Fruit fly (Drosophila melanogaster) whole organism, prepupa: ENCODE results near the gene CG14052.

Experiments
- Blimp-1 ChIP-seq: fragments of 200-800 bp; sonication (Bioruptor generic); optimal IDR thresholded peaks from 3 replicates; lab custom pipeline; 2017; ENCODE audit warnings: missing biosample characterization, missing genetic modification characterization, mild to moderate bottlenecking, moderate library complexity, missing genetic modification reagents
- CG10631 ChIP-seq: fragments of 200-800 bp; sonication (Bioruptor generic); optimal IDR thresholded peaks from 2 replicates; lab custom pipeline; 2016; ENCODE audit warnings: missing biosample characterization, missing genetic modification characterization
- CG11762 ChIP-seq: fragments of 200-800 bp; sonication (Bioruptor generic); optimal IDR thresholded peaks from 3 replicates; lab custom pipeline; 2016; ENCODE audit warnings: missing biosample characterization, missing genetic modification characterization; ENCODE audit not compliant: insufficient read depth
- CG11902 ChIP-seq: fragments of 200-800 bp; sonication (Bioruptor generic); optimal IDR thresholded peaks from 3 replicates; lab custom pipeline; 2016; ENCODE audit warnings: missing biosample characterization, missing genetic modification characterization
- CG15336 ChIP-seq: fragments of 200-800 bp; sonication (Bioruptor generic); IDR thresholded peaks from 2 replicates; pipeline ENCODE4 v1.3.6; 2022; ENCODE audit warnings: missing biosample characterization, missing genetic modification characterization
- CG16779 ChIP-seq: fragments of 200-800 bp; sonication (Bioruptor generic); optimal IDR thresholded peaks from 3 replicates; lab custom pipeline; 2017; ENCODE audit warnings: missing biosample characterization, mild to moderate bottlenecking, missing genetic modification characterization
- CG3032 ChIP-seq: fragments of 200-800 bp; optimal IDR thresholded peaks from 2 replicates; lab custom pipeline; 2019; ENCODE audit warnings: missing biosample characterization, mild to moderate bottlenecking, missing genetic modification characterization, moderate library complexity
- CG31627 ChIP-seq: fragments of 200-800 bp; sonication (Bioruptor generic); optimal IDR thresholded peaks from 3 replicates; lab custom pipeline; 2016; ENCODE audit warnings: missing biosample characterization, missing genetic modification characterization
- CG34406 ChIP-seq: fragments of 200-800 bp; sonication (Bioruptor generic); optimal IDR thresholded peaks from 3 replicates; lab custom pipeline; 2016; ENCODE audit warnings: missing biosample characterization, missing genetic modification characterization
- CG3919 ChIP-seq: fragments of 200-800 bp; sonication (Bioruptor generic); optimal IDR thresholded peaks from 3 replicates; lab custom pipeline; 2016; ENCODE audit warnings: missing biosample characterization, missing genetic modification characterization
- CG4318 ChIP-seq: fragments of 200-800 bp; sonication (Bioruptor generic); optimal IDR thresholded peaks from 3 replicates; lab custom pipeline; 2017; ENCODE audit warnings: missing biosample characterization, mild to moderate bottlenecking, missing genetic modification characterization
- CG6163 ChIP-seq: fragments of 200-800 bp; sonication (Bioruptor generic); IDR thresholded peaks from 3 replicates; pipeline ENCODE4 v1.3.6; 2022; ENCODE audit warnings: missing biosample characterization, missing genetic modification characterization
- CG6276 ChIP-seq: fragments of 200-800 bp; sonication (Bioruptor generic); optimal IDR thresholded peaks from 2 replicates; lab custom pipeline; 2017; ENCODE audit warnings: missing biosample characterization, mild to moderate bottlenecking, missing genetic modification characterization
- CG6792 ChIP-seq: fragments of 200-800 bp; sonication (Bioruptor generic); optimal IDR thresholded peaks from 3 replicates; lab custom pipeline; 2016; ENCODE audit warnings: missing biosample characterization, missing genetic modification characterization
- CG6854 ChIP-seq: fragments of 200-800 bp; sonication (Bioruptor generic); optimal IDR thresholded peaks from 2 replicates; lab custom pipeline; 2017; ENCODE audit warnings: missing biosample characterization, mild to moderate bottlenecking, missing genetic modification characterization
- CG7368 ChIP-seq: fragments of 200-800 bp; sonication (Bioruptor generic); optimal IDR thresholded peaks from 3 replicates; lab custom pipeline; 2016; ENCODE audit warnings: missing biosample characterization, missing genetic modification characterization
- CG8319 ChIP-seq: fragments of 200-800 bp; sonication (Bioruptor generic); optimal IDR thresholded peaks from 3 replicates; lab custom pipeline; 2016; ENCODE audit warnings: missing biosample characterization, missing genetic modification characterization
- CG8632 ChIP-seq: fragments of 200-800 bp; sonication (Bioruptor generic); optimal IDR thresholded peaks from 3 replicates; lab custom pipeline; 2016; ENCODE audit warnings: missing biosample characterization, missing genetic modification characterization
- CG9139 ChIP-seq: fragments of 200-800 bp; sonication (Bioruptor generic); optimal IDR thresholded peaks from 3 replicates; lab custom pipeline; 2017; ENCODE audit warnings: missing biosample characterization, mild to moderate bottlenecking, missing genetic modification characterization
- Eip78C ChIP-seq: fragments of 200-800 bp; sonication (Bioruptor generic); peaks from one replicate; lab custom pipeline; 2016; ENCODE audit warnings: missing biosample characterization, missing genetic modification characterization
- Eip93F ChIP-seq: fragments of 200-800 bp; sonication (Bioruptor generic); optimal IDR thresholded peaks from 2 replicates; lab custom pipeline; 2016; ENCODE audit warnings: missing biosample characterization, mild to moderate bottlenecking, missing genetic modification characterization
- Ets21C ChIP-seq: fragments of 200-800 bp; sonication (Bioruptor generic); optimal IDR thresholded peaks from 3 replicates; lab custom pipeline; 2016; ENCODE audit warnings: missing biosample characterization, missing genetic modification characterization
- Ets96B ChIP-seq: fragments of 200-800 bp; optimal IDR thresholded peaks from 2 replicates; lab custom pipeline; 2019; ENCODE audit warnings: missing biosample characterization, mild to moderate bottlenecking, missing genetic modification characterization, moderate library complexity
- Hr39 ChIP-seq: fragments of 200-800 bp; sonication (Bioruptor generic); optimal IDR thresholded peaks from 2 replicates; lab custom pipeline; 2016; ENCODE audit warnings: missing biosample characterization, missing genetic modification characterization
- Hr4 ChIP-seq: fragments of 200-800 bp; sonication (Bioruptor generic); optimal IDR thresholded peaks from 3 replicates; lab custom pipeline; 2016; ENCODE audit warnings: missing biosample characterization, missing genetic modification characterization
- Lpt ChIP-seq: fragments of 200-800 bp; sonication (Bioruptor generic); optimal IDR thresholded peaks from 3 replicates; lab custom pipeline; 2016; ENCODE audit warnings: missing biosample characterization, missing genetic modification characterization
- OdsH ChIP-seq: fragments of 200-800 bp; sonication (Bioruptor generic); optimal IDR thresholded peaks from 3 replicates; lab custom pipeline; 2016; ENCODE audit warnings: missing biosample characterization, missing genetic modification characterization
- Sox102F ChIP-seq: fragments of 200-800 bp; sonication (Bioruptor generic); optimal IDR thresholded peaks from 2 replicates; lab custom pipeline; 2016; ENCODE audit warnings: missing biosample characterization, mild to moderate bottlenecking, missing genetic modification characterization
- Sox14 ChIP-seq: fragments of 200-800 bp; sonication (Bioruptor generic); optimal IDR thresholded peaks from 3 replicates; lab custom pipeline; 2016; ENCODE audit warnings: missing biosample characterization, missing genetic modification characterization
- achi ChIP-seq: fragments of 200-800 bp; sonication (Bioruptor generic); optimal IDR thresholded peaks from 3 replicates; lab custom pipeline; 2016; ENCODE audit warnings: missing biosample characterization, missing genetic modification characterization
- dac ChIP-seq: fragments of 200-800 bp; sonication (Bioruptor generic); optimal IDR thresholded peaks from 2 replicates; lab custom pipeline; 2017; ENCODE audit warnings: missing biosample characterization, mild to moderate bottlenecking, missing genetic modification characterization
- eg ChIP-seq: fragments of 200-800 bp; sonication (Bioruptor generic); IDR thresholded peaks from 3 replicates; pipeline ENCODE4 v1.3.6; 2022; ENCODE audit warnings: missing biosample characterization, missing genetic modification characterization
- esn ChIP-seq: fragments of 200-800 bp; sonication (Bioruptor generic); optimal IDR thresholded peaks from 2 replicates; lab custom pipeline; 2016; ENCODE audit warnings: missing biosample characterization, mild to moderate bottlenecking, missing genetic modification characterization, moderate library complexity
- fkh ChIP-seq: fragments of 200-800 bp; sonication (Bioruptor generic); optimal IDR thresholded peaks from 3 replicates; lab custom pipeline; 2017; ENCODE audit warnings: missing biosample characterization, mild to moderate bottlenecking, missing genetic modification characterization, moderate library complexity
- pdm3 ChIP-seq: fragments of 200-800 bp; sonication (Bioruptor generic); optimal IDR thresholded peaks from 3 replicates; lab custom pipeline; 2016; ENCODE audit warnings: missing biosample characterization, missing genetic modification characterization
- spab ChIP-seq: fragments of 200-800 bp; sonication (Bioruptor generic); optimal IDR thresholded peaks from 2 replicates; lab custom pipeline; 2017; ENCODE audit warnings: missing biosample characterization, mild to moderate bottlenecking, missing genetic modification characterization, missing genetic modification reagents
- ss ChIP-seq, 2 experiments: fragments of 200-800 bp; sonication (Bioruptor generic); optimal IDR thresholded peaks; 2 replicates in 1 of 2; 3 replicates in 1 of 2; lab custom pipeline; 2017 to 2018; ENCODE audit warnings: mild to moderate bottlenecking in 2 of 2, missing biosample characterization in 2 of 2, missing genetic modification characterization in 2 of 2, moderate library complexity in 1 of 2
- svp ChIP-seq: fragments of 200-800 bp; sonication (Bioruptor generic); peaks from one replicate; lab custom pipeline; 2016; ENCODE audit warnings: missing biosample characterization, missing genetic modification characterization
- vri ChIP-seq: fragments of 200-800 bp; sonication (Bioruptor generic); optimal IDR thresholded peaks from 3 replicates; lab custom pipeline; 2016; ENCODE audit warnings: missing biosample characterization, mild to moderate bottlenecking, missing genetic modification characterization

The CG14052 gene

DNA sequence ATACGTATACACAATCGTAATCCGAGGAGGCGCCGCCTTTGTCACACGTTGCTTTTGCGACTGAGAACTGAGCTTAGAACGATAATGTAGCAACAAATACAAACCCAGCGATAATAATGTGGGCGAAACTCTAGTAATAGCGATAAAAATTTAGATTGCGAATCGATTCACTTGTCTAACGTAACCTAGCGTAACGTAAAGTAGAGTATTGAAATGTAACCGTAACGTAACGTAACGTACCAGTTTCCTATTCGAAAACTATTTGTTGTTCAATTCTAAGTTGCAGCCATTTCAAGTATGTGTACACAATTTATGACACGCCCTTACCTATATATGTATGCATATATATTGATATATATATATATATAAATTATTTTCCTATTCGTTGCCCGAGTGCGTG, 21.2 kb downstream of the CG14052 start:
- TF ChIP-seq CG16779 (tag; lab: Kevin White, UChicago) (no peak), Sox14 (GFP tag; lab: Kevin White, UChicago) (no peak), CG31627 (GFP tag; lab: Kevin White, UChicago) (no peak)

DNA sequence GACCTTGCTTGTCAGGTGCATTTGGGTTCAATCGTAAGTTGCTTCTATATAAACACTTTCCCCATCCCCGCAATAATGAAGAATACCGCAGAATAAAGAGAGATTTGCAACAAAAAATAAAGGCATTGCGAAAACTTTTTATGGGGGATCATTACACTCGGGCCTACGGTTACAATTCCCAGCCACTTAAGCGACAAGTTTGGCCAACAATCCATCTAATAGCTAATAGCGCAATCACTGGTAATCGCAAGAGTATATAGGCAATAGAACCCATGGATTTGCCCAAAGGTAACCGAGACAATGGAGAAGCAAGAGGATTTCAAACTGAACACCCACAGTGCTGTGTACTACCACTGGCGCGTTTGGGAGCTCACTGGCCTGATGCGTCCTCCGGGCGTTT, 22.4 kb downstream of the CG14052 start, which contains the start of gene Or2a:
Or2a (plus strand) TSS at position 301 of the 400 bp plus-strand sequence.
- TF ChIP-seq CG34406 (GFP tag; lab: Kevin White, UChicago) = no peak
- no peak for TF ChIP-seq Ets96B (tag; lab: Kevin White, UChicago)

DNA sequence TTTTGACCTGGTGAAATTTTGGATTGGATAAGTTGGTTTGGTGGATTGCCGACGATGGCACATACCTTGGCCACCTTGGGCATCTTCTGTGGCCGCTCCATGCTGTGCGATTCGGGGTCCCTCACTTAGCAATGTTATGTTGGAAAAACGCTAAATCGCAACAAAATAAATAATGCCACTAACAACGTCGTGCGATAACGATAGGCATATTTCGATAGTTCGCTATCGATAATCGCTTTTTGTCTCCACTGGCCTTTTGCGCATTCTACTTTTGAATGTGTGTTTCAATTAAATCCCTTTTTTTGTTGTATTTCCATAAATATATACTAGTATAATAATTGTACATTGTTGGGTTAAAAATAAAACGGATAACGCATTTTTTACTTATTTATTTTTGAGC, 26.2 kb downstream of the CG14052 start, which contains the start of gene crn:
crn (minus strand) TSS at position 221 of the 400 bp plus-strand sequence.
- TF ChIP-seq CG6854 (GFP tag; lab: Kevin White, UChicago) (no peak), Hr39 (GFP tag; lab: Kevin White, UChicago) (no peak), CG3032 (no peak), Ets21C (no peak), Lpt (GFP tag; lab: Kevin White, UChicago) (no peak), dac (GFP tag; lab: Kevin White, UChicago) (no peak), CG8632 (GFP tag; lab: Kevin White, UChicago) (no peak), eg (GFP tag; lab: Robert Waterston, UW) (no peak), CG7368 (GFP tag; lab: Kevin White, UChicago) (no peak), fkh (GFP tag; lab: Kevin White, UChicago) (no peak), Sox102F (GFP tag; lab: Kevin White, UChicago) (no peak), CG9139 (GFP tag; lab: Kevin White, UChicago) (no peak), CG6792 (no peak), ss (GFP tag; optimal IDR thresholded peaks at IDR 0.05; lab: Kevin White, UChicago) (no peak), Eip93F (GFP tag; lab: Kevin White, UChicago) (no peak), Ets96B (tag; lab: Kevin White, UChicago) (no peak), Eip78C (GFP tag; lab: Kevin White, UChicago) (no peak)
- TF ChIP-seq, all 60 proteins: peak for 0

DNA sequence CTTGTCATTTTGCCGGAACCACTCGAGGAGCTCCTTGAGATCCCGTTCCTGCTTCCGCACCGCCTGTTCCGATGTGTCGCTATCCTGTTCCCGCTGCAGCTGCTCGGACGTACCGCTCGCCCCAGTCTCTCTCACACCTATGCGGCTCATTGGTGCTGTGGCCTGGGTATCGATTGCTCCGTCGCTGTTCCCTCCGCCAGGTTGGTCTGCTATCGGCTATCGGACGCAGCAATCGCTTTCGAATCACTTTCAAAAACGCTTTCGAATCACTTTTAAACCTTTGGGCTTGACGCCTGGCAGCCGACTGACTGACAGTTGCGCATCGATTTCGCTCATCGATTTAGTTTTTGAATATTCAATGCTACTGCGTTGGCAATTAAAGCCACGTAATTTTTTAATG, 28.1 kb downstream of the CG14052 start, which contains the start of gene CG3191:
CG3191 (minus strand) TSS at position 306 of the 400 bp plus-strand sequence.
- TF ChIP-seq Hr4 = no peak
- TF ChIP-seq CG16779 (tag; lab: Kevin White, UChicago) = no peak
- no peak for TF ChIP-seq Blimp-1 (GFP tag; lab: Kevin White, UChicago)
- TF ChIP-seq CG11902 = no peak
- no peak for TF ChIP-seq CG34406 (GFP tag; lab: Kevin White, UChicago)

DNA sequence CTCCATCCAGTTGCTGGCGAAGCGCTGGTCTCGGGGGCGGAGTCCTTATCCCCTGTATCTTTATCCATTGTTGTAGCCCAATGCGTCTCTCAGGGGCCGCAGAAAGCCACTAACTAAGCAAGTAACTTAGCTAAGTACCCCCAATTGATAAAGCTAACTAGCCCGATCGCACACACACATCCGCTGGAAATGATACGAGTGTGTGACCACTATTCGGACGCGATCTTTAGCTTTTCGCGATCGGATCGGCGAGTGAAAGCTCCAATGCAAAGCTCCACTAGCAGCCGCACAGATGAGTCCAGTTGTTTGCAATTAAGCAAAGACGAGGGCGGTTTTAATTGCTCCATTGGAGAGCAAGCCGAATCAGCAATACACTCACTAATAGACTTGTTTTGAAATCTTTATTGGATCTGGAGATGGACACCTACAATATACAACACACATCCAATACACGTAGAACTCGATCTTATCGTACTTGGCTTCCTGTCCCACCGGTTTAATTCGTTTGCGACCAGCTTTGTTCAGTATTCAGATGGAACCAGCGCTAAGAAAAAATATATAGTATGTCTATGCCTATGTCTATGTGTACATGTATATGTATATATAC, 30.6 kb downstream of the CG14052 start, which contains the start of gene CG3091:
CG3091 (minus strand) TSS at position 178 of the 607 bp plus-strand sequence.
- no peak for TF ChIP-seq achi (GFP tag; lab: Kevin White, UChicago)
- no peak for TF ChIP-seq CG9139 (GFP tag; lab: Kevin White, UChicago)
- TF ChIP-seq vri (GFP tag; lab: Kevin White, UChicago) = no peak
- no peak for TF ChIP-seq Sox14 (GFP tag; lab: Kevin White, UChicago)
- peak; percentile 65; the same call in 2 of the 3 replicates for TF ChIP-seq CG6163
- TF ChIP-seq CG6276 (GFP tag; lab: Kevin White, UChicago) = peak; percentile 37
- TF ChIP-seq CG8319 = no peak
- no peak for TF ChIP-seq esn (GFP tag; lab: Kevin White, UChicago)
- TF ChIP-seq CG4318 = no peak
- TF ChIP-seq OdsH (GFP tag; lab: Kevin White, UChicago) = no peak
- TF ChIP-seq CG11762 = no peak
- TF ChIP-seq Sox102F (GFP tag; lab: Kevin White, UChicago) = no peak
- TF ChIP-seq Eip78C (GFP tag; lab: Kevin White, UChicago) = peak; percentile 36
- no peak for TF ChIP-seq ss (GFP tag; optimal IDR thresholded peaks at IDR 0.05; lab: Kevin White, UChicago)
- no peak for TF ChIP-seq svp (GFP tag; lab: Kevin White, UChicago)
- peak; percentile 70 for TF ChIP-seq eg (GFP tag; lab: Robert Waterston, UW)
- TF ChIP-seq CG6854 (GFP tag; lab: Kevin White, UChicago) = no peak
- no peak for TF ChIP-seq CG3919 (GFP tag; lab: Kevin White, UChicago)
- no peak for TF ChIP-seq CG8632 (GFP tag; lab: Kevin White, UChicago)
- TF ChIP-seq CG11902 = no peak
- TF ChIP-seq CG15336 = 0 out of 2 replicates have a peak, but pooled peaks have one; percentile 8
- no peak for TF ChIP-seq spab (GFP tag; lab: Kevin White, UChicago)
- TF ChIP-seq CG10631 = no peak
- no peak for TF ChIP-seq pdm3 (GFP tag; lab: Kevin White, UChicago)
